Fruit fly (Drosophila melanogaster) whole organism, embryonic: ENCODE data around the gene CG44405.

Experiments
- Ada2b ChIP-seq: fragments of 200-800 bp; sonication (Bioruptor generic); IDR thresholded peaks from 2 replicates; pipeline ENCODE4 v1.3.6; 2022; ENCODE audit warnings: missing biosample characterization, missing genetic modification characterization
- CG10274 ChIP-seq: fragments of 200-800 bp; sonication (Bioruptor generic); optimal IDR thresholded peaks from 3 replicates; lab custom pipeline; 2017; ENCODE audit warnings: missing biosample characterization, mild to moderate bottlenecking, missing genetic modification characterization
- CG11696 ChIP-seq: fragments of 200-800 bp; sonication (Bioruptor generic); IDR thresholded peaks from 2 replicates; pipeline ENCODE4 v1.3.6; 2022; ENCODE audit warnings: missing biosample characterization, missing genetic modification characterization
- CG13287 ChIP-seq: fragments of 200-800 bp; sonication (Bioruptor generic); IDR thresholded peaks from 2 replicates; pipeline ENCODE4 v1.3.6; 2022; ENCODE audit warnings: missing biosample characterization, missing genetic modification characterization; ENCODE audit not compliant: partially characterized antibody
- CG13624 ChIP-seq: fragments of 200-800 bp; sonication (Bioruptor generic); optimal IDR thresholded peaks from 2 replicates; lab custom pipeline; 2016; ENCODE audit warnings: missing biosample characterization, missing genetic modification characterization
- CG13775 ChIP-seq: fragments of 200-800 bp; sonication (Bioruptor generic); optimal IDR thresholded peaks from 3 replicates; lab custom pipeline; 2017; ENCODE audit warnings: missing biosample characterization, mild to moderate bottlenecking, missing genetic modification characterization
- CG14710 ChIP-seq: fragments of 200-800 bp; sonication (Bioruptor generic); optimal IDR thresholded peaks from 3 replicates; lab custom pipeline; 2019; ENCODE audit warnings: missing biosample characterization, mild to moderate bottlenecking, missing genetic modification characterization, moderate library complexity
- CG15601 ChIP-seq: fragments of 200-800 bp; sonication (Bioruptor generic); optimal IDR thresholded peaks from 3 replicates; lab custom pipeline; 2019; ENCODE audit warnings: missing biosample characterization, mild to moderate bottlenecking, missing genetic modification characterization, moderate library complexity
- CG1602 ChIP-seq: fragments of 200-800 bp; sonication (Bioruptor generic); optimal IDR thresholded peaks from 3 replicates; lab custom pipeline; 2016; ENCODE audit warnings: missing biosample characterization, missing genetic modification characterization
- CG17361 ChIP-seq: fragments of 200-800 bp; sonication (Bioruptor generic); IDR thresholded peaks from 3 replicates; pipeline ENCODE4 v1.3.6; 2022; ENCODE audit warnings: missing biosample characterization, missing genetic modification characterization
- CG18599 ChIP-seq: fragments of 200-800 bp; sonication (Bioruptor generic); optimal IDR thresholded peaks from 3 replicates; lab custom pipeline; 2017; ENCODE audit warnings: missing biosample characterization, missing genetic modification characterization, mild to moderate bottlenecking, moderate library complexity, missing genetic modification reagents
- CG2120 ChIP-seq: fragments of 200-800 bp; sonication (Bioruptor generic); optimal IDR thresholded peaks from 3 replicates; lab custom pipeline; 2016; ENCODE audit warnings: missing biosample characterization, missing genetic modification characterization
- CG2678 ChIP-seq: fragments of 200-800 bp; sonication (Bioruptor generic); optimal IDR thresholded peaks from 3 replicates; lab custom pipeline; 2019; ENCODE audit warnings: missing biosample characterization, mild to moderate bottlenecking, missing genetic modification characterization, moderate library complexity
- CG2712 ChIP-seq: fragments of 200-800 bp; optimal IDR thresholded peaks from 3 replicates; lab custom pipeline; 2019; ENCODE audit warnings: missing biosample characterization, mild to moderate bottlenecking, missing genetic modification characterization, moderate library complexity
- CG30020 ChIP-seq: fragments of 200-800 bp; optimal IDR thresholded peaks from 2 replicates; lab custom pipeline; 2019; ENCODE audit warnings: missing biosample characterization, mild to moderate bottlenecking, missing genetic modification characterization, moderate library complexity
- CG32767 ChIP-seq: fragments of 200-800 bp; sonication (Bioruptor generic); IDR thresholded peaks from 2 replicates; pipeline ENCODE4 v1.3.6; 2022; ENCODE audit warnings: missing biosample characterization, missing genetic modification characterization
- CG5245 ChIP-seq: fragments of 200-800 bp; sonication (Bioruptor generic); optimal IDR thresholded peaks from 3 replicates; lab custom pipeline; 2016; ENCODE audit warnings: missing biosample characterization, missing genetic modification characterization
- CG8765 ChIP-seq: fragments of 200-800 bp; sonication (Bioruptor generic); IDR thresholded peaks from 2 replicates; pipeline ENCODE4 v1.3.6; 2022; ENCODE audit warnings: missing biosample characterization, missing genetic modification characterization
- Chrac-16 ChIP-seq: fragments of 200-800 bp; sonication (Bioruptor generic); optimal IDR thresholded peaks from 3 replicates; lab custom pipeline; 2016; ENCODE audit warnings: missing biosample characterization, missing genetic modification characterization
- CkIIα-i1 ChIP-seq: fragments of 200-800 bp; sonication (Bioruptor generic); IDR thresholded peaks from 2 replicates; pipeline ENCODE4 v1.3.6; 2022; ENCODE audit warnings: missing biosample characterization, missing genetic modification characterization
- CoRest ChIP-seq: fragments of 200-800 bp; sonication (Bioruptor generic); optimal IDR thresholded peaks from 3 replicates; lab custom pipeline; 2018; ENCODE audit warnings: missing biosample characterization, mild to moderate bottlenecking, missing genetic modification characterization, moderate library complexity
- Dek ChIP-seq: fragments of 200-800 bp; sonication (Bioruptor generic); optimal IDR thresholded peaks from 3 replicates; lab custom pipeline; 2019; ENCODE audit warnings: missing biosample characterization, mild to moderate bottlenecking, missing genetic modification characterization, moderate library complexity
- Dp ChIP-seq: fragments of 200-800 bp; sonication (Bioruptor generic); optimal IDR thresholded peaks from 2 replicates; lab custom pipeline; 2018; ENCODE audit warnings: missing biosample characterization, mild to moderate bottlenecking, missing genetic modification characterization, moderate library complexity
- E2f2 ChIP-seq: fragments of 200-800 bp; sonication (Bioruptor generic); IDR thresholded peaks from 2 replicates; pipeline ENCODE4 v1.3.6; 2022; ENCODE audit warnings: missing biosample characterization, missing genetic modification characterization
- Elba2 ChIP-seq: fragments of 200-800 bp; sonication (Bioruptor generic); optimal IDR thresholded peaks from 3 replicates; lab custom pipeline; 2016; ENCODE audit warnings: missing biosample characterization, missing genetic modification characterization
- Hr39 ChIP-seq: fragments of >200 bp; optimal IDR thresholded peaks from 2 replicates; lab custom pipeline; 2017
- MESR4 ChIP-seq: fragments of 200-800 bp; sonication (Bioruptor generic); optimal IDR thresholded peaks from 2 replicates; lab custom pipeline; 2018; ENCODE audit warnings: missing biosample characterization, mild to moderate bottlenecking, missing genetic modification characterization, moderate library complexity
- Max ChIP-seq: fragments of 200-800 bp; sonication (Bioruptor generic); optimal IDR thresholded peaks from 2 replicates; lab custom pipeline; 2016; ENCODE audit warnings: missing biosample characterization, mild to moderate bottlenecking, missing genetic modification characterization
- Scr ChIP-seq: fragments of 200-800 bp; sonication (Bioruptor generic); IDR thresholded peaks from 2 replicates; pipeline ENCODE4 v1.3.6; 2022; ENCODE audit warnings: missing biosample characterization, missing genetic modification characterization; ENCODE audit not compliant: partially characterized antibody
- Sry-δ ChIP-seq: fragments of 200-800 bp; sonication (Bioruptor generic); optimal IDR thresholded peaks from 2 replicates; lab custom pipeline; 2016; ENCODE audit warnings: missing biosample characterization, missing genetic modification characterization
- Trl ChIP-seq, 3 experiments: fragments of >200 bp in 2 of 3; fragments of 200-800 bp in 1 of 3; sonication (Bioruptor generic) in 1 of 3; optimal IDR thresholded peaks; 2 replicates in 1 of 3; 3 replicates in 2 of 3; lab custom pipeline; 2016 to 2017; ENCODE audit warnings: missing biosample characterization in 1 of 3, missing genetic modification characterization in 1 of 3
- Xrp1 ChIP-seq: fragments of 200-800 bp; sonication (Bioruptor generic); IDR thresholded peaks from 2 replicates; pipeline ENCODE4 v1.3.6; 2022; ENCODE audit warnings: missing biosample characterization, missing genetic modification characterization
- YL-1 ChIP-seq: fragments of 200-800 bp; sonication (Bioruptor generic); optimal IDR thresholded peaks from 3 replicates; lab custom pipeline; 2017; ENCODE audit warnings: missing biosample characterization, mild to moderate bottlenecking, missing genetic modification characterization
- az2 ChIP-seq: fragments of 200-800 bp; sonication (Bioruptor generic); optimal IDR thresholded peaks from 3 replicates; lab custom pipeline; 2016; ENCODE audit warnings: missing biosample characterization, missing genetic modification characterization
- cwo ChIP-seq: fragments of 200-800 bp; sonication (Bioruptor generic); optimal IDR thresholded peaks from 3 replicates; lab custom pipeline; 2017; ENCODE audit warnings: missing biosample characterization, missing genetic modification characterization, mild to moderate bottlenecking, moderate library complexity, missing genetic modification reagents
- disco-r ChIP-seq: fragments of 200-800 bp; sonication (Bioruptor generic); optimal IDR thresholded peaks from 2 replicates; lab custom pipeline; 2016; ENCODE audit warnings: missing biosample characterization, missing genetic modification characterization
- ewg ChIP-seq: fragments of 200-800 bp; sonication (Bioruptor generic); optimal IDR thresholded peaks from 3 replicates; lab custom pipeline; 2017; ENCODE audit warnings: mild to moderate bottlenecking, missing biosample characterization, missing genetic modification reagents, missing genetic modification characterization
- gem ChIP-seq: fragments of 200-800 bp; sonication (Bioruptor generic); optimal IDR thresholded peaks from 2 replicates; lab custom pipeline; 2019; ENCODE audit warnings: missing biosample characterization, mild to moderate bottlenecking, missing genetic modification characterization, moderate library complexity
- grn ChIP-seq: fragments of 200-800 bp; sonication (Bioruptor generic); optimal IDR thresholded peaks from 3 replicates; lab custom pipeline; 2017; ENCODE audit warnings: missing biosample characterization, missing genetic modification characterization
- gt ChIP-seq: fragments of 200-800 bp; sonication (Bioruptor generic); IDR thresholded peaks from 2 replicates; pipeline ENCODE4 v1.3.6; 2022; ENCODE audit warnings: missing biosample characterization, missing genetic modification characterization
- lbe ChIP-seq: fragments of 200-800 bp; sonication (Bioruptor generic); optimal IDR thresholded peaks from 2 replicates; lab custom pipeline; 2016; ENCODE audit warnings: missing biosample characterization, mild to moderate bottlenecking, missing genetic modification characterization
- nmo ChIP-seq: fragments of 200-800 bp; sonication (Bioruptor generic); optimal IDR thresholded peaks from 2 replicates; lab custom pipeline; 2018; ENCODE audit warnings: missing biosample characterization, mild to moderate bottlenecking, missing genetic modification characterization, moderate library complexity
- p53 ChIP-seq: fragments of 200-800 bp; sonication (Bioruptor generic); optimal IDR thresholded peaks from 2 replicates; lab custom pipeline; 2016; ENCODE audit warnings: missing biosample characterization, missing genetic modification characterization
- prd ChIP-seq, 3 experiments: fragments of >200 bp in 2 of 3; fragments of 200-800 bp in 1 of 3; sonication (Bioruptor generic) in 1 of 3; optimal IDR thresholded peaks in 2 of 3; IDR thresholded peaks in 1 of 3; 2 replicates in 2 of 3; 3 replicates in 1 of 3; pipeline versions ENCODE4 v1.3.6 to Lab custom; 2017 to 2022; ENCODE audit warnings: missing biosample characterization in 1 of 3, missing genetic modification characterization in 1 of 3
- row ChIP-seq: fragments of 200-800 bp; sonication (Bioruptor generic); IDR thresholded peaks from 3 replicates; pipeline ENCODE4 v1.3.6; 2022; ENCODE audit warnings: missing biosample characterization, missing genetic modification characterization
- sens ChIP-seq: fragments of 200-800 bp; sonication (Bioruptor generic); peaks from one replicate; lab custom pipeline; 2016; ENCODE audit warnings: missing biosample characterization, missing genetic modification characterization
- sob ChIP-seq: fragments of 200-800 bp; sonication (Bioruptor generic); IDR thresholded peaks from 2 replicates; pipeline ENCODE4 v1.3.6; 2022; ENCODE audit warnings: missing biosample characterization, missing genetic modification characterization
- stc ChIP-seq: fragments of 200-800 bp; sonication (Bioruptor generic); IDR thresholded peaks from 2 replicates; pipeline ENCODE4 v1.3.6; 2022; ENCODE audit warnings: missing biosample characterization, missing genetic modification characterization
- stwl ChIP-seq: fragments of 200-800 bp; sonication (Bioruptor generic); optimal IDR thresholded peaks from 3 replicates; lab custom pipeline; 2018; ENCODE audit warnings: missing biosample characterization, mild to moderate bottlenecking, missing genetic modification characterization, moderate library complexity
- unc-4 ChIP-seq: fragments of 200-800 bp; sonication (Bioruptor generic); IDR thresholded peaks from 2 replicates; pipeline ENCODE4 v1.3.6; 2022; ENCODE audit warnings: missing biosample characterization, missing genetic modification characterization; ENCODE audit not compliant: partially characterized antibody

The CG44405 gene

DNA sequence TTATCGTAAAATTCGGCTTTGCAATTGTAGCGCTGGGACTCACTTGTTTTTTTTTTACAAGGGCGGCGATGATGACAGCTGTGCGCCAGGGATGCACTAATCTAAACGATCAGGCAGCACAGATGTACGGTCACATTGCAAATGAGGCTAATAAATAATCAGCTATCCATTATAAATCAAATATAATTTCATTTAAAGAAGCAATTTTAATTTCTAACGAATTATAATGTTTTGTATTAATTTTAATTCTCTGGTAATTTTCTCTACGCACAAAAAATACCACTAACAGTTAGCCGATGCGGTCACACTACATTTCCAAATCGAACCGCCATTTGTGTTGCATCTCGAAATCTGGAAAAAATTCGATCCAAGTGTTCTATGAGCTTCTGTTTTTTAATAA is 31.5 kb downstream of the CG44405 start, which contains the start of the genes cni and fzy (continued):
- TF ChIP-seq disco-r (GFP tag; lab: Kevin White, UChicago): no peak
- 0 out of 2 replicates have a peak, but pooled peaks have one; percentile 16 for TF ChIP-seq Ada2b (GFP tag; lab: Robert Waterston, UW)
- peak; percentile 3 for TF ChIP-seq CG15601
- peak; percentile 38; the same call in 1 of the 3 replicates for TF ChIP-seq CG17361 (GFP tag; lab: Robert Waterston, UW)
- TF ChIP-seq Max (GFP tag; lab: Kevin White, UChicago): peak; percentile 66
- TF ChIP-seq CG2678 (tag; lab: Kevin White, UChicago): peak; percentile 23
- TF ChIP-seq Sry-δ (GFP tag; lab: Kevin White, UChicago): peak; percentile 53
- TF ChIP-seq CoRest: peak; percentile 49
- peak; percentile 82 for TF ChIP-seq sens
- no peak for TF ChIP-seq p53 (GFP tag; lab: Kevin White, UChicago)
- peak; percentile 63 for TF ChIP-seq CG2712 (tag; lab: Kevin White, UChicago)
- TF ChIP-seq CG10274 (GFP tag; lab: Kevin White, UChicago): no peak
- peak; percentile 36; the same call in 1 of the 3 replicates for TF ChIP-seq row (GFP tag; lab: Robert Waterston, UW)
- TF ChIP-seq gt (GFP tag; lab: Robert Waterston, UW): no peak
- no peak for TF ChIP-seq cwo (GFP tag; lab: Kevin White, UChicago)
- TF ChIP-seq CG8765 (GFP tag; lab: Robert Waterston, UW): no peak
- TF ChIP-seq az2: peak; percentile 12
- TF ChIP-seq Dek (tag; lab: Kevin White, UChicago): no peak
- TF ChIP-seq CG5245 (GFP tag; lab: Kevin White, UChicago): peak; percentile 15
- peak; percentile 50 for TF ChIP-seq gem (tag; lab: Kevin White, UChicago)
- no peak for TF ChIP-seq prd (optimal IDR thresholded peaks at IDR 0.05; lab: Kevin White, UChicago)
- no peak for TF ChIP-seq prd (GFP tag; IDR thresholded peaks at IDR 0.05; lab: Robert Waterston, UW)
- peak; percentile 45 for TF ChIP-seq CG13775 (GFP tag; lab: Kevin White, UChicago)
- no peak for TF ChIP-seq grn
- no peak for TF ChIP-seq Trl (optimal IDR thresholded peaks at IDR 0.05; lab: Kevin White, UChicago)
- TF ChIP-seq Trl (GFP tag; optimal IDR thresholded peaks at IDR 0.05; lab: Kevin White, UChicago): no peak
- peak; percentile 35; the same call in 1 of the 2 replicates for TF ChIP-seq Xrp1 (GFP tag; lab: Robert Waterston, UW)
- peak; percentile 83 for TF ChIP-seq YL-1
- peak; percentile 85 for TF ChIP-seq CG14710 (tag; lab: Kevin White, UChicago)
- peak; percentile 21 for TF ChIP-seq MESR4 (GFP tag; lab: Kevin White, UChicago)
- TF ChIP-seq nmo: peak; percentile 73
- TF ChIP-seq unc-4 (GFP tag; lab: Robert Waterston, UW): peak; percentile 37; the same call in 1 of the 2 replicates
- TF ChIP-seq CG11696: no peak
- TF ChIP-seq E2f2 (GFP tag; lab: Robert Waterston, UW): peak; percentile 93
- no peak for TF ChIP-seq Hr39 (lab: Kevin White, UChicago)
- peak; percentile 22; the same call in 1 of the 2 replicates for TF ChIP-seq Scr (GFP tag; lab: Robert Waterston, UW)
- no peak for TF ChIP-seq CG32767 (GFP tag; lab: Robert Waterston, UW)
- peak; percentile 49; the same call in 1 of the 2 replicates for TF ChIP-seq CG13287 (GFP tag; lab: Robert Waterston, UW)
- peak; percentile 69 for TF ChIP-seq stwl (tag; lab: Kevin White, UChicago)
- TF ChIP-seq lbe (GFP tag; lab: Kevin White, UChicago): peak; percentile 52
- no peak for TF ChIP-seq CG1602 (GFP tag; lab: Kevin White, UChicago)
- TF ChIP-seq Chrac-16: peak; percentile 18
- TF ChIP-seq CkIIα-i1 (GFP tag; lab: Robert Waterston, UW): no peak
- peak; percentile 42 for TF ChIP-seq CG2120
- no peak for TF ChIP-seq stc (GFP tag; lab: Robert Waterston, UW)
- peak; percentile 58 for TF ChIP-seq CG30020 (tag; lab: Kevin White, UChicago)
- TF ChIP-seq sob: no peak
- peak; percentile 11 for TF ChIP-seq CG13624 (GFP tag; lab: Kevin White, UChicago)
- peak; percentile 7 for TF ChIP-seq ewg
- peak; percentile 18 for TF ChIP-seq Elba2 (GFP tag; lab: Kevin White, UChicago)
- peak; percentile 88 for TF ChIP-seq Dp (GFP tag; lab: Kevin White, UChicago)
- no peak for TF ChIP-seq CG18599 (GFP tag; lab: Kevin White, UChicago)
